Worm (Caenorhabditis elegans) whole organism, late embryonic: ENCODE results near the gene ttll-5.
"Not testable (repeated sequence)": the region's sequence is repeated elsewhere in the genome, so short reads cannot be mapped to it uniquely, and the experiment has no call there.

Experiments
- C08G9.2 ChIP-seq: sonication (generic microtip); optimal IDR thresholded peaks from 2 replicates; lab custom pipeline; 2016; ENCODE audit warnings: mild to moderate bottlenecking, missing genetic modification characterization, moderate library complexity, missing compliant biosample characterization
- C38D4.7 ChIP-seq: fragments of 200-800 bp; sonication (Bioruptor generic); optimal IDR thresholded peaks from 2 replicates; lab custom pipeline; 2018; ENCODE audit warnings: mild to moderate bottlenecking, missing genetic modification characterization, moderate library complexity, missing compliant biosample characterization
- F13H6.1 ChIP-seq: sonication (generic microtip); optimal IDR thresholded peaks from 2 replicates; lab custom pipeline; 2016; ENCODE audit warnings: missing genetic modification characterization, missing compliant biosample characterization
- T23F11.4 ChIP-seq: fragments of 200-800 bp; sonication (Bioruptor generic); optimal IDR thresholded peaks from 2 replicates; lab custom pipeline; 2018; ENCODE audit warnings: mild to moderate bottlenecking, missing genetic modification characterization, missing compliant biosample characterization
- ahr-1 ChIP-seq: sonication (generic microtip); optimal IDR thresholded peaks from 2 replicates; lab custom pipeline; 2016; ENCODE audit warnings: missing genetic modification characterization, missing compliant biosample characterization
- ama-1 ChIP-seq: fragments of 150-350 bp; optimal IDR thresholded peaks from 2 replicates; lab custom pipeline; 2014
- ceh-19 ChIP-seq: fragments of 200-800 bp; sonication (Bioruptor generic); optimal IDR thresholded peaks from 2 replicates; lab custom pipeline; 2018; ENCODE audit warnings: mild to moderate bottlenecking, missing genetic modification characterization, missing compliant biosample characterization
- ceh-2 ChIP-seq: sonication (generic microtip); optimal IDR thresholded peaks from 2 replicates; lab custom pipeline; 2016; ENCODE audit warnings: missing genotype, missing genetic modification characterization, missing compliant biosample characterization
- ceh-22 ChIP-seq: sonication (generic microtip); optimal IDR thresholded peaks from 2 replicates; lab custom pipeline; 2017; ENCODE audit warnings: missing biosample characterization, missing genetic modification characterization
- ceh-24 ChIP-seq: sonication (generic microtip); optimal IDR thresholded peaks from 2 replicates; lab custom pipeline; 2016; ENCODE audit warnings: mild to moderate bottlenecking, missing genetic modification characterization, missing compliant biosample characterization
- ceh-34 ChIP-seq: sonication (generic microtip); optimal IDR thresholded peaks from 2 replicates; lab custom pipeline; 2016; ENCODE audit warnings: mild to moderate bottlenecking, missing genetic modification characterization, missing compliant biosample characterization
- ceh-45 ChIP-seq: fragments of 200-800 bp; sonication (Bioruptor generic); IDR thresholded peaks from 2 replicates; pipeline ENCODE4 v1.3.6; 2022; ENCODE audit warnings: missing genetic modification reagents, missing genetic modification characterization, missing compliant biosample characterization
- ceh-48 ChIP-seq: sonication (generic microtip); optimal IDR thresholded peaks from 2 replicates; lab custom pipeline; 2016; ENCODE audit warnings: missing genetic modification characterization, inconsistent platforms, missing compliant biosample characterization
- ceh-6 ChIP-seq: fragments of 200-800 bp; sonication (Bioruptor generic); optimal IDR thresholded peaks from 2 replicates; lab custom pipeline; 2018; ENCODE audit warnings: mild to moderate bottlenecking, missing genetic modification characterization, missing compliant biosample characterization
- ceh-9 ChIP-seq: sonication (generic microtip); optimal IDR thresholded peaks from 2 replicates; lab custom pipeline; 2016; ENCODE audit warnings: mild to moderate bottlenecking, missing genetic modification characterization, inconsistent platforms, missing compliant biosample characterization
- dmd-4 ChIP-seq: sonication (generic microtip); optimal IDR thresholded peaks from 2 replicates; lab custom pipeline; 2016; ENCODE audit warnings: borderline replicate concordance, missing genetic modification characterization, missing compliant biosample characterization
- dve-1 ChIP-seq: sonication (generic microtip); optimal IDR thresholded peaks from 2 replicates; lab custom pipeline; 2017; ENCODE audit warnings: antibody characterized with exemption, mild to moderate bottlenecking, missing genetic modification characterization, missing compliant biosample characterization
- elt-4 ChIP-seq: sonication (generic microtip); optimal IDR thresholded peaks from 2 replicates; lab custom pipeline; 2016; ENCODE audit warnings: missing genetic modification characterization, missing compliant biosample characterization
- ets-4 ChIP-seq: sonication (generic microtip); optimal IDR thresholded peaks from 2 replicates; lab custom pipeline; 2016; ENCODE audit warnings: missing genetic modification characterization, missing compliant biosample characterization
- eyg-1 ChIP-seq: sonication (generic microtip); optimal IDR thresholded peaks from 2 replicates; lab custom pipeline; 2016; ENCODE audit warnings: missing genotype, missing genetic modification characterization, missing compliant biosample characterization
- fax-1 ChIP-seq: sonication (generic microtip); optimal IDR thresholded peaks from 2 replicates; lab custom pipeline; 2016; ENCODE audit warnings: missing genotype, missing genetic modification characterization, missing compliant biosample characterization
- fkh-10 ChIP-seq: fragments of 150-350 bp; optimal IDR thresholded peaks from 2 replicates; lab custom pipeline; 2014; ENCODE audit warnings: missing biosample characterization, missing genetic modification reagents, missing genetic modification characterization
- fkh-6 ChIP-seq: sonication (generic microtip); optimal IDR thresholded peaks from 2 replicates; lab custom pipeline; 2016; ENCODE audit warnings: missing genetic modification characterization, missing compliant biosample characterization
- gmeb-2 ChIP-seq: sonication (generic microtip); optimal IDR thresholded peaks from 2 replicates; lab custom pipeline; 2016; ENCODE audit warnings: missing genetic modification characterization, inconsistent platforms, missing compliant biosample characterization
- hlh-15 ChIP-seq: sonication (generic microtip); optimal IDR thresholded peaks from 2 replicates; lab custom pipeline; 2016; ENCODE audit warnings: missing genetic modification characterization, missing compliant biosample characterization
- mec-3 ChIP-seq: sonication (generic microtip); optimal IDR thresholded peaks from 2 replicates; lab custom pipeline; 2016; ENCODE audit warnings: borderline replicate concordance, missing genetic modification characterization, missing compliant biosample characterization
- odd-2 ChIP-seq: sonication (generic microtip); optimal IDR thresholded peaks from 2 replicates; lab custom pipeline; 2017; ENCODE audit warnings: antibody characterized with exemption, mild to moderate bottlenecking, missing genetic modification characterization, missing compliant biosample characterization
- pax-1 ChIP-seq: fragments of 150-350 bp; optimal IDR thresholded peaks from 2 replicates; lab custom pipeline; 2014; ENCODE audit warnings: missing biosample characterization, missing genetic modification characterization
- ref-2 ChIP-seq: sonication (generic microtip); optimal IDR thresholded peaks from 2 replicates; lab custom pipeline; 2016; ENCODE audit warnings: missing genetic modification characterization, missing compliant biosample characterization
- tbx-2 ChIP-seq: sonication (generic microtip); optimal IDR thresholded peaks from 2 replicates; lab custom pipeline; 2016; ENCODE audit warnings: missing genetic modification characterization, missing compliant biosample characterization
- tbx-7 ChIP-seq: sonication (generic microtip); optimal IDR thresholded peaks from 2 replicates; lab custom pipeline; 2016; ENCODE audit warnings: missing genotype, missing genetic modification characterization, missing compliant biosample characterization
- unc-42 ChIP-seq: sonication (generic microtip); optimal IDR thresholded peaks from 2 replicates; lab custom pipeline; 2016; ENCODE audit warnings: missing genotype, missing genetic modification characterization, missing compliant biosample characterization
- zip-5 ChIP-seq: sonication (generic microtip); optimal IDR thresholded peaks from 2 replicates; lab custom pipeline; 2016; ENCODE audit warnings: missing genetic modification characterization, missing compliant biosample characterization

Gene ttll-5

ce11 chrV:11474399-11474798 is 34.5 kb upstream of the ttll-5 start, which contains the start of gene nas-22:
TSS of gene nas-22 (plus strand) at chrV:11474699.
- TF ChIP-seq dmd-4 (tag; lab: Kevin White, UChicago): no peak
- no peak for TF ChIP-seq ceh-24
- no peak for TF ChIP-seq C38D4.7 (GFP tag; lab: Kevin White, UChicago)
- no peak for TF ChIP-seq hlh-15 (tag; lab: Kevin White, UChicago)
- no peak for TF ChIP-seq T23F11.4 (GFP tag; lab: Kevin White, UChicago)
- TF ChIP-seq ref-2: no peak
- TF ChIP-seq zip-5 (tag; lab: Kevin White, UChicago): no peak
- no peak for TF ChIP-seq mec-3 (tag; lab: Kevin White, UChicago)
- TF ChIP-seq gmeb-2 (tag; lab: Kevin White, UChicago): no peak
- no peak for TF ChIP-seq ceh-48
- TF ChIP-seq pax-1 (tag; lab: Kevin White, UChicago): no peak
- TF ChIP-seq fkh-10 (GFP tag; lab: Kevin White, UChicago): no peak
- no peak for TF ChIP-seq C08G9.2 (tag; lab: Kevin White, UChicago)
- no peak for TF ChIP-seq tbx-7 (tag; lab: Kevin White, UChicago)
- TF ChIP-seq ceh-45 (GFP tag; lab: Robert Waterston, UW): no peak
- no peak for TF ChIP-seq ama-1
- no peak for TF ChIP-seq fkh-6
- TF ChIP-seq eyg-1 (tag; lab: Kevin White, UChicago): no peak

DNA sequence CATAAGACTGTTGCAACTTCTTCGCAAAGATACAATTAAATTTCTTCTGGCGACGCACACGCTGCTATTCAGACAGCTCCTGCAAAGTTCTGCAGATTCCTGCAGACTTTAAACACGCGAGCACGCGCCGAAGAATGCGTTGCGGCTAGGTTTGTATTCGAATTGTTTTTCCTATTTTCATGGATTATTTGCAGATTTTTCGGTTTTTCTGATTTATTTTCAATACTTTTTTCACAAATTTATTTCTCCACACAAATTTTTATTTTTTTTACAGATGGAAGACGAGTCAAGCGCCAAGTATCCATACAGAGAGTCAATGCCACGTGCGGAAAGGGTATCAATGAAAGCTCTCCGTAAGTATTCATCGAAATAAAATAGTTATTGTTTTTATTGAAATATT is 33.2 kb upstream of the ttll-5 start, which contains the start of gene T11F9.7:
T11F9.7 (plus strand) TSS at position 301 of the 400 bp plus-strand sequence.
- TF ChIP-seq fax-1 (tag; lab: Kevin White, UChicago); ceh-2 (tag; lab: Kevin White, UChicago); odd-2: not testable (repeated sequence)
- TF ChIP-seq, all 69 proteins: peak for 0; not testable (repeated sequence) for 69

ce11 chrV:11479406-11479805 is 29.5 kb upstream of the ttll-5 start, which contains the start of gene T11F9.22:
TSS of gene T11F9.22 (plus strand) at chrV:11479706.
- TF ChIP-seq ceh-19 (GFP tag; lab: Kevin White, UChicago): no peak
- no peak for TF ChIP-seq F13H6.1 (tag; lab: Kevin White, UChicago)
- TF ChIP-seq ref-2: no peak

DNA sequence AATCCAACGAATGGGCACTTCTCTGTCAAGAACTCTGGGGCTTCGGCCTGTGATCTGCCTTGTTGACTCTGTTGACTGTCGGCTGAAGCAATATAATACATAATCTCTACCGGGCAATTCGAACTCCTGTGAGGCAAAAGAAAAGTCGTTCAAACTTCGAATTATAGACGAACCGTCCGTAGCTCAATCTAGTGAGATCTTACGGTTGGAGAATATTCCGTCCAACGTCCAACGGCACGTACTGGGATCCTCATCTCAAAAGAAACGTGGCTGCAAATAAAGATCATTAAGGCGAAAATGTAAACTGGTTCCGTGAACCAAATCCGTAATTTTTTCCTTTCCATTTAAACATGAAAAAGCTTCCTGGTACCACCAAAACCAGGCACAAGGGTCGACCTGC is 28.1 kb upstream of the ttll-5 start, which contains the start of gene T11F9.14:
T11F9.14 (minus strand) TSS at position 101 of the 400 bp plus-strand sequence.
- TF ChIP-seq ceh-34, ets-4, unc-42 (tag; lab: Kevin White, UChicago): not testable (repeated sequence)

ce11 chrV:11483580-11484092 is 25.2 kb upstream of the ttll-5 start, which contains the start of gene col-157:
TSS of gene col-157 (plus strand) at chrV:11484042.
- not testable (repeated sequence) for TF ChIP-seq dve-1 (tag; lab: Kevin White, UChicago); ama-1; ceh-48

DNA sequence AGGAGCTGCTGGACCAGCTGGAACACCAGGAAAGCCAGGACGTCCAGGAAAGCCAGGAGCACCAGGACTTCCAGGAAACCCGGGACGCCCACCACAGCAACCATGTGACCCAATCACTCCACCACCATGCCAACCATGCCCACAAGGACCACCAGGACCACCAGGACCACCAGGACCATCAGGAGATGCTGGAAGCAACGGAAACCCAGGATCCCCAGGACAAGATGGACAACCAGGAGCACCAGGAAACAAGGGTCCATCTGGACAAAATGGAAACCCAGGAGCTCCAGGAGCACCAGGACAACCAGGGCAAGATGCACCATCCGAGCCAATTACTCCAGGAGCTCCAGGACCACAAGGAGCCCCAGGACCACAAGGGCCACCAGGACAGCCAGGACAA is 24.5 kb upstream of the ttll-5 start:
- TF ChIP-seq ahr-1 (tag; lab: Kevin White, UChicago): no peak
- TF ChIP-seq ceh-22 (tag; lab: Kevin White, UChicago): no peak
- TF ChIP-seq tbx-2 (tag; lab: Kevin White, UChicago): no peak
- TF ChIP-seq ama-1: no peak
- no peak for TF ChIP-seq ceh-9 (tag; lab: Kevin White, UChicago)
- TF ChIP-seq elt-4: no peak
- no peak for TF ChIP-seq ceh-6 (GFP tag; lab: Kevin White, UChicago)
- no peak for TF ChIP-seq ceh-2 (tag; lab: Kevin White, UChicago)
- TF ChIP-seq hlh-15 (tag; lab: Kevin White, UChicago): no peak
- no peak for TF ChIP-seq eyg-1 (tag; lab: Kevin White, UChicago)
- TF ChIP-seq ceh-34 (tag; lab: Kevin White, UChicago): no peak
